Worm (Caenorhabditis elegans) whole organism, early embryonic: Measurements from ENCODE around the gene dpf-2.

Experiments used
- ama-1 ChIP-seq: fragments of 150-350 bp; optimal IDR thresholded peaks from 2 replicates; lab custom pipeline; 2014
- ceh-36 ChIP-seq: sonication (generic microtip); optimal IDR thresholded peaks from 2 replicates; lab custom pipeline; 2016; ENCODE audit warnings: missing genetic modification characterization, inconsistent platforms, missing compliant biosample characterization
- sea-1 ChIP-seq: fragments of 200-800 bp; sonication (Bioruptor generic); conservative IDR thresholded peaks from 2 replicates; pipeline ENCODE4 v1.3.6; 2022; ENCODE audit warnings: missing genetic modification characterization, missing compliant biosample characterization
- tbx-37 ChIP-seq: fragments of 200-800 bp; sonication (Bioruptor generic); conservative IDR thresholded peaks from 2 replicates; pipeline ENCODE4 v1.3.6; 2022; ENCODE audit warnings: missing genetic modification reagents, missing genetic modification characterization, missing compliant biosample characterization
- tra-4 ChIP-seq: sonication (generic microtip); optimal IDR thresholded peaks from 2 replicates; lab custom pipeline; 2017; ENCODE audit warnings: missing genetic modification characterization, missing compliant biosample characterization

- TF ChIP-seq ama-1 (no peak), sea-1 (GFP tag; lab: Robert Waterston, UW) (no peak), ceh-36 (tag; lab: Kevin White, UChicago) (no peak), tra-4 (tag; lab: Kevin White, UChicago) (no peak), tbx-37 (no peak)
Observed at ce11 chrX:14813398-14813797, 18.2 kb upstream of the dpf-2 start.
